Fruit fly (Drosophila melanogaster): Measurements from ENCODE around the gene bark.

The bark gene

dm6 chr2L:3756831-3757351 lies 30.1 kb upstream of the bark start, which contains the start of gene CG43707:
TSS of gene CG43707 (plus strand) at chr2L:3757256.
- no peak for TF ChIP-seq sage (GFP tag; optimal IDR thresholded peaks at IDR 0.05)
- TF ChIP-seq Vsx2 (GFP tag; optimal IDR thresholded peaks at IDR 0.05; ENCODE audit: partially characterized antibody), result no peak
- no peak for TF ChIP-seq Dfd (GFP tag; optimal IDR thresholded peaks at IDR 0.05)
- no peak for TF ChIP-seq OdsH (GFP tag; optimal IDR thresholded peaks at IDR 0.05)
- no peak for TF ChIP-seq CG32264 (GFP tag; optimal IDR thresholded peaks at IDR 0.05)
- no peak for TF ChIP-seq br (GFP tag; optimal IDR thresholded peaks at IDR 0.05)
- no peak for TF ChIP-seq ey (GFP tag; optimal IDR thresholded peaks at IDR 0.05)
- TF ChIP-seq CrebA (GFP tag; optimal IDR thresholded peaks at IDR 0.05; ENCODE audit: borderline replicate concordance), result no peak
- TF ChIP-seq foxo (GFP tag; optimal IDR thresholded peaks at IDR 0.05), result no peak
- TF ChIP-seq Sp1 (GFP tag; optimal IDR thresholded peaks at IDR 0.05), result no peak
- TF ChIP-seq sv (GFP tag; optimal IDR thresholded peaks at IDR 0.05), result no peak
- TF ChIP-seq jim (GFP tag; optimal IDR thresholded peaks at IDR 0.05), result no peak
- TF ChIP-seq rgr (GFP tag; optimal IDR thresholded peaks at IDR 0.05), result no peak
- TF ChIP-seq fru (GFP tag; optimal IDR thresholded peaks at IDR 0.05), result no peak
- TF ChIP-seq HLH106 (tag; optimal IDR thresholded peaks at IDR 0.05), result no peak

dm6 chr2L:3765194-3765593 lies 21.8 kb upstream of the bark start, which contains the start of gene CG43703:
TSS of gene CG43703 (plus strand) at chr2L:3765494.
- TF ChIP-seq fru (GFP tag; optimal IDR thresholded peaks at IDR 0.05) (no peak), ey (GFP tag; optimal IDR thresholded peaks at IDR 0.05) (no peak), jim (GFP tag; optimal IDR thresholded peaks at IDR 0.05) (no peak), Hr83 (GFP tag; optimal IDR thresholded peaks at IDR 0.05; ENCODE audit: poor library complexity, severe bottlenecking) (no peak), GATAd (GFP tag; optimal IDR thresholded peaks at IDR 0.05) (no peak), Vsx2 (GFP tag; optimal IDR thresholded peaks at IDR 0.05; ENCODE audit: partially characterized antibody) (no peak), sage (GFP tag; optimal IDR thresholded peaks at IDR 0.05) (no peak), CG32264 (GFP tag; optimal IDR thresholded peaks at IDR 0.05) (no peak), lola (GFP tag; optimal IDR thresholded peaks at IDR 0.05) (no peak), CG9705 (GFP tag; optimal IDR thresholded peaks at IDR 0.05) (no peak), dmrt93B (GFP tag; optimal IDR thresholded peaks at IDR 0.05) (no peak)

- TF ChIP-seq CG32264 (GFP tag; optimal IDR thresholded peaks at IDR 0.05) (no peak), tai (GFP tag; optimal IDR thresholded peaks at IDR 0.05) (no peak), CrebA (GFP tag; optimal IDR thresholded peaks at IDR 0.05; ENCODE audit: borderline replicate concordance) (no peak), ey (GFP tag; optimal IDR thresholded peaks at IDR 0.05) (no peak), Dif (GFP tag; optimal IDR thresholded peaks at IDR 0.05; ENCODE audit: partially characterized antibody) (no peak), rgr (GFP tag; optimal IDR thresholded peaks at IDR 0.05) (peak; percentile 52), dl (GFP tag; optimal IDR thresholded peaks at IDR 0.05; ENCODE audit: insufficient read depth in 1 of 2, partially characterized antibody in 2 of 2) (no peak), Myc (optimal IDR thresholded peaks at IDR 0.05) (no peak), usp (GFP tag; optimal IDR thresholded peaks at IDR 0.05) (no peak), foxo (GFP tag; optimal IDR thresholded peaks at IDR 0.05) (peak in 1 of 2 experiments; percentile 63), psq (GFP tag; optimal IDR thresholded peaks at IDR 0.05) (peak; percentile 77), Abd-B (GFP tag; optimal IDR thresholded peaks at IDR 0.05) (no peak), OdsH (GFP tag; optimal IDR thresholded peaks at IDR 0.05) (peak; percentile 66), dmrt93B (GFP tag; optimal IDR thresholded peaks at IDR 0.05) (peak; percentile 4), Mio (GFP tag; optimal IDR thresholded peaks at IDR 0.05) (no peak), sv (GFP tag; optimal IDR thresholded peaks at IDR 0.05) (no peak), jim (GFP tag; optimal IDR thresholded peaks at IDR 0.05) (no peak), Hr78 (GFP tag; optimal IDR thresholded peaks at IDR 0.05) (no peak), br (GFP tag; optimal IDR thresholded peaks at IDR 0.05) (no peak), Jra (GFP tag; optimal IDR thresholded peaks at IDR 0.05) (no peak), Sp1 (GFP tag; optimal IDR thresholded peaks at IDR 0.05) (peak; percentile 71), brk (GFP tag; optimal IDR thresholded peaks at IDR 0.05) (no peak), GATAd (GFP tag; optimal IDR thresholded peaks at IDR 0.05) (no peak), woc (GFP tag; optimal IDR thresholded peaks at IDR 0.05) (peak; percentile 1), Rel (GFP tag; optimal IDR thresholded peaks at IDR 0.05) (no peak), Rel (tag; optimal IDR thresholded peaks at IDR 0.05) (no peak), lola (GFP tag; optimal IDR thresholded peaks at IDR 0.05) (no peak), dsf (GFP tag; optimal IDR thresholded peaks at IDR 0.05; ENCODE audit: borderline replicate concordance) (no peak), Vsx2 (GFP tag; optimal IDR thresholded peaks at IDR 0.05; ENCODE audit: partially characterized antibody) (no peak), CG9705 (GFP tag; optimal IDR thresholded peaks at IDR 0.05) (no peak), Hnf4 (GFP tag; optimal IDR thresholded peaks at IDR 0.05) (peak; percentile 16), N (GFP tag; optimal IDR thresholded peaks at IDR 0.05) (no peak), Dfd (GFP tag; optimal IDR thresholded peaks at IDR 0.05) (no peak), HLH106 (tag; optimal IDR thresholded peaks at IDR 0.05) (peak; percentile 65), fru (GFP tag; optimal IDR thresholded peaks at IDR 0.05) (peak; percentile 51), h (GFP tag; optimal IDR thresholded peaks at IDR 0.05) (peak; percentile 45)
These were observed 17.1 kb upstream of the bark start for dm6 chr2L:3769718-3770461.

All from whole organism, wandering third instar larva.